Worm (Caenorhabditis elegans): ENCODE measurements around the gene C32D5.10.

ce11 chrII:6379038-6379563 lies 27.3 kb upstream of the C32D5.10 start:
- TF ChIP-seq him-1 (tag; optimal IDR thresholded peaks at IDR 0.05) (no peak), W03F9.2 (tag; optimal IDR thresholded peaks at IDR 0.05) (no peak), dao-5 (tag; optimal IDR thresholded peaks at IDR 0.05) (no peak)
